Fruit fly (Drosophila melanogaster): Measurements from ENCODE around the gene chinmo.

The chinmo gene

dm6 chr2L:1624750-1625149, 26.3 kb upstream of the chinmo start (continued):
- peak; percentile 82 for TF ChIP-seq CG32772 (GFP tag; IDR thresholded peaks at IDR 0.05)
- TF ChIP-seq Sry-β (GFP tag; optimal IDR thresholded peaks at IDR 0.05) = no peak
- no peak for TF ChIP-seq CG12236 (GFP tag; optimal IDR thresholded peaks at IDR 0.05)
- TF ChIP-seq tgo (GFP tag; IDR thresholded peaks at IDR 0.05) = peak; percentile 86
- TF ChIP-seq da (GFP tag; optimal IDR thresholded peaks at IDR 0.05) = no peak
- TF ChIP-seq zen2 (GFP tag; IDR thresholded peaks at IDR 0.05; ENCODE audit: partially characterized antibody) = no peak
- TF ChIP-seq CG18011 (GFP tag; optimal IDR thresholded peaks at IDR 0.05) = peak; percentile 8
- TF ChIP-seq unc-4 (GFP tag; IDR thresholded peaks at IDR 0.05; ENCODE audit: partially characterized antibody) = no peak
- no peak for TF ChIP-seq CG10431 (GFP tag; optimal IDR thresholded peaks at IDR 0.05)
- no peak for TF ChIP-seq pan (optimal IDR thresholded peaks at IDR 0.05)
- TF ChIP-seq pan (GFP tag; optimal IDR thresholded peaks at IDR 0.05 in 1 of 2, IDR thresholded peaks at IDR 0.05 in 1 of 2) = peak in 1 of 2 experiments; percentile 90
- TF ChIP-seq bab2 (GFP tag; optimal IDR thresholded peaks at IDR 0.05) = peak; percentile 68
- peak; percentile 65; the same call in 1 of the 2 replicates for TF ChIP-seq sens-2 (GFP tag; IDR thresholded peaks at IDR 0.05)
- peak; percentile 83 for TF ChIP-seq CG34422 (GFP tag; IDR thresholded peaks at IDR 0.05)
- no peak for TF ChIP-seq bbx (GFP tag; IDR thresholded peaks at IDR 0.05; ENCODE audit: partially characterized antibody)
- TF ChIP-seq nom (GFP tag; optimal IDR thresholded peaks at IDR 0.05) = no peak
- TF ChIP-seq jing (GFP tag; optimal IDR thresholded peaks at IDR 0.05) = peak; percentile 43
- peak; percentile 43 for TF ChIP-seq sd (tag; optimal IDR thresholded peaks at IDR 0.05)
- peak; percentile 81 for TF ChIP-seq gro (GFP tag; optimal IDR thresholded peaks at IDR 0.05)
- TF ChIP-seq Blimp-1 (GFP tag; optimal IDR thresholded peaks at IDR 0.05) = peak; percentile 57
- peak; percentile 41 for TF ChIP-seq Dad (GFP tag; optimal IDR thresholded peaks at IDR 0.05)
- peak; percentile 73 for TF ChIP-seq wor (GFP tag; IDR thresholded peaks at IDR 0.05)
- TF ChIP-seq Poxn (GFP tag; IDR thresholded peaks at IDR 0.05) = peak; percentile 69
- TF ChIP-seq CG4360 (GFP tag; IDR thresholded peaks at IDR 0.05) = no peak
- no peak for TF ChIP-seq p53 (GFP tag; optimal IDR thresholded peaks at IDR 0.05)
- TF ChIP-seq tll (GFP tag; optimal IDR thresholded peaks at IDR 0.05) = no peak
- peak; percentile 55 for TF ChIP-seq CG5245 (GFP tag; optimal IDR thresholded peaks at IDR 0.05)
- peak; percentile 62 for TF ChIP-seq Dip3 (GFP tag; optimal IDR thresholded peaks at IDR 0.05)
- TF ChIP-seq Ptx1 (GFP tag; IDR thresholded peaks at IDR 0.05) = peak; percentile 91
- peak; percentile 85 for TF ChIP-seq Antp (GFP tag; optimal IDR thresholded peaks at IDR 0.05)
- no peak for TF ChIP-seq Nf-YB (GFP tag; optimal IDR thresholded peaks at IDR 0.05)
- TF ChIP-seq CG2202 (tag; optimal IDR thresholded peaks at IDR 0.05) = no peak
- peak; percentile 84 for TF ChIP-seq CG6175 (GFP tag; IDR thresholded peaks at IDR 0.05)
- peak; percentile 83 for TF ChIP-seq CG7839 (tag; optimal IDR thresholded peaks at IDR 0.05)
- peak; percentile 8 for TF ChIP-seq zen (tag; optimal IDR thresholded peaks at IDR 0.05)
- TF ChIP-seq gfzf (GFP tag; optimal IDR thresholded peaks at IDR 0.05) = no peak
- no peak for TF ChIP-seq amos (GFP tag; IDR thresholded peaks at IDR 0.05; ENCODE audit: partially characterized antibody)
- peak; percentile 60 for TF ChIP-seq phol (tag; optimal IDR thresholded peaks at IDR 0.05)
- TF ChIP-seq Sin3A (optimal IDR thresholded peaks at IDR 0.05) = no peak
- peak; percentile 48 for TF ChIP-seq CG1529 (GFP tag; optimal IDR thresholded peaks at IDR 0.05)
- no peak for TF ChIP-seq odd (GFP tag; optimal IDR thresholded peaks at IDR 0.05)
- no peak for TF ChIP-seq pros (GFP tag; optimal IDR thresholded peaks at IDR 0.05)
- peak; percentile 11 for TF ChIP-seq cato (GFP tag; optimal IDR thresholded peaks at IDR 0.05; ENCODE audit: borderline replicate concordance)
- TF ChIP-seq tap (tag; optimal IDR thresholded peaks at IDR 0.05) = peak; percentile 61
- TF ChIP-seq fd102C (GFP tag; optimal IDR thresholded peaks at IDR 0.05) = no peak
- peak; percentile 66 for TF ChIP-seq CG2712 (tag; optimal IDR thresholded peaks at IDR 0.05)
- peak; percentile 56 for TF ChIP-seq CG9876 (GFP tag; optimal IDR thresholded peaks at IDR 0.05)
- peak; percentile 68 for TF ChIP-seq NfI (GFP tag; optimal IDR thresholded peaks at IDR 0.05)
- TF ChIP-seq Chrac-16 (GFP tag; optimal IDR thresholded peaks at IDR 0.05) = peak; percentile 72
- peak; percentile 23 for TF ChIP-seq CG17568 (GFP tag; optimal IDR thresholded peaks at IDR 0.05)
- TF ChIP-seq CG12071 (GFP tag; optimal IDR thresholded peaks at IDR 0.05) = peak; percentile 80
